Fruit fly (Drosophila melanogaster) whole organism, embryonic: Measurements from ENCODE around the gene Prim1.

Experiments used
- Antp ChIP-seq: fragments of 200-800 bp; sonication (Bioruptor generic); optimal IDR thresholded peaks from 3 replicates; lab custom pipeline; 2016; ENCODE audit warnings: missing biosample characterization, missing genetic modification characterization
- B-H1 ChIP-seq: fragments of 200-800 bp; sonication (Bioruptor generic); IDR thresholded peaks from 3 replicates; pipeline ENCODE4 v1.3.6; 2022; ENCODE audit warnings: missing biosample characterization, missing genetic modification characterization
- CG10209 ChIP-seq: fragments of 200-800 bp; sonication (Bioruptor generic); optimal IDR thresholded peaks from 3 replicates; lab custom pipeline; 2017; ENCODE audit warnings: missing biosample characterization, mild to moderate bottlenecking, missing genetic modification characterization, missing genetic modification reagents
- CG10543 ChIP-seq: fragments of 200-800 bp; sonication (Bioruptor generic); optimal IDR thresholded peaks from 3 replicates; lab custom pipeline; 2017; ENCODE audit warnings: missing biosample characterization, mild to moderate bottlenecking, missing genetic modification characterization, moderate library complexity
- CG11560 ChIP-seq: fragments of 200-800 bp; sonication (Bioruptor generic); IDR thresholded peaks from 3 replicates; pipeline ENCODE4 v1.3.6; 2022; ENCODE audit warnings: missing biosample characterization, missing genetic modification characterization
- CG13296 ChIP-seq: fragments of 200-800 bp; sonication (Bioruptor generic); optimal IDR thresholded peaks from 3 replicates; lab custom pipeline; 2018; ENCODE audit warnings: missing biosample characterization, mild to moderate bottlenecking, missing genetic modification characterization
- CG15073 ChIP-seq: fragments of 200-800 bp; sonication (Bioruptor generic); optimal IDR thresholded peaks from 2 replicates; lab custom pipeline; 2016; ENCODE audit warnings: missing biosample characterization, missing genetic modification characterization
- CG1602 ChIP-seq: fragments of 200-800 bp; sonication (Bioruptor generic); optimal IDR thresholded peaks from 3 replicates; lab custom pipeline; 2016; ENCODE audit warnings: missing biosample characterization, missing genetic modification characterization
- CG30403 ChIP-seq: fragments of 200-800 bp; sonication (Bioruptor generic); optimal IDR thresholded peaks from 3 replicates; lab custom pipeline; 2016; ENCODE audit warnings: missing biosample characterization, missing genetic modification characterization
- CG3163 ChIP-seq: fragments of 200-800 bp; sonication (Bioruptor generic); optimal IDR thresholded peaks from 3 replicates; lab custom pipeline; 2016; ENCODE audit warnings: missing biosample characterization, missing genetic modification characterization
- CG32532 ChIP-seq: fragments of 200-800 bp; sonication (Bioruptor generic); IDR thresholded peaks from 2 replicates; pipeline ENCODE4 v1.3.6; 2022; ENCODE audit warnings: missing biosample characterization, missing genetic modification characterization
- CG4360 ChIP-seq: fragments of 200-800 bp; sonication (Bioruptor generic); IDR thresholded peaks from 2 replicates; pipeline ENCODE4 v1.3.6; 2022; ENCODE audit warnings: missing biosample characterization, missing genetic modification characterization
- CG4424 ChIP-seq: fragments of 200-800 bp; sonication (Bioruptor generic); optimal IDR thresholded peaks from 3 replicates; lab custom pipeline; 2016; ENCODE audit warnings: missing biosample characterization, missing genetic modification characterization
- CG6175 ChIP-seq: fragments of 200-800 bp; sonication (Bioruptor generic); IDR thresholded peaks from 3 replicates; pipeline ENCODE4 v1.3.6; 2022; ENCODE audit warnings: missing biosample characterization, missing genetic modification characterization
- CG6254 ChIP-seq: fragments of 200-800 bp; sonication (Bioruptor generic); optimal IDR thresholded peaks from 3 replicates; lab custom pipeline; 2017; ENCODE audit warnings: mild to moderate bottlenecking, missing biosample characterization, missing genetic modification reagents, missing genetic modification characterization
- CG6683 ChIP-seq: fragments of 200-800 bp; sonication (Bioruptor generic); optimal IDR thresholded peaks from 2 replicates; lab custom pipeline; 2017; ENCODE audit warnings: missing biosample characterization, mild to moderate bottlenecking, missing genetic modification characterization, missing genetic modification reagents
- CG7271 ChIP-seq: fragments of 200-800 bp; sonication (Bioruptor generic); optimal IDR thresholded peaks from 2 replicates; lab custom pipeline; 2018; ENCODE audit warnings: missing biosample characterization, mild to moderate bottlenecking, missing genetic modification characterization, moderate library complexity
- CG9932 ChIP-seq: fragments of 200-800 bp; sonication (Bioruptor generic); IDR thresholded peaks from 2 replicates; pipeline ENCODE4 v1.3.6; 2022; ENCODE audit warnings: missing biosample characterization, missing genetic modification characterization
- Dip3 ChIP-seq: fragments of 200-800 bp; sonication (Bioruptor generic); optimal IDR thresholded peaks from 3 replicates; lab custom pipeline; 2016; ENCODE audit warnings: missing biosample characterization, missing genetic modification characterization
- Eip74EF ChIP-seq, 2 experiments: fragments of 200-800 bp in 1 of 2; fragments of >200 bp in 1 of 2; sonication (Bioruptor generic) in 1 of 2; optimal IDR thresholded peaks; 2 replicates each; lab custom pipeline; 2017 to 2019; ENCODE audit warnings: missing biosample characterization in 2 of 2, missing genetic modification characterization in 2 of 2, mild to moderate bottlenecking in 1 of 2, moderate library complexity in 1 of 2
- Ets97D ChIP-seq: fragments of 200-800 bp; sonication (Bioruptor generic); optimal IDR thresholded peaks from 3 replicates; lab custom pipeline; 2016; ENCODE audit warnings: missing biosample characterization, missing genetic modification characterization
- HLH3B ChIP-seq: fragments of 200-800 bp; sonication (Bioruptor generic); IDR thresholded peaks from 2 replicates; pipeline ENCODE4 v1.3.6; 2022; ENCODE audit warnings: missing biosample characterization, missing genetic modification characterization
- HLH54F ChIP-seq: fragments of 200-800 bp; sonication (Bioruptor generic); optimal IDR thresholded peaks from 3 replicates; lab custom pipeline; 2016; ENCODE audit warnings: missing biosample characterization, missing genetic modification characterization
- Hmr ChIP-seq: fragments of 200-800 bp; sonication (Bioruptor generic); optimal IDR thresholded peaks from 3 replicates; lab custom pipeline; 2017; ENCODE audit warnings: mild to moderate bottlenecking, missing biosample characterization, missing genetic modification reagents, missing genetic modification characterization
- Kr ChIP-seq: fragments of 200-800 bp; sonication (Bioruptor generic); optimal IDR thresholded peaks from 2 replicates; lab custom pipeline; 2017; ENCODE audit warnings: missing biosample characterization, mild to moderate bottlenecking, missing genetic modification characterization
- Nf-YB ChIP-seq: fragments of 200-800 bp; sonication (Bioruptor generic); optimal IDR thresholded peaks from 3 replicates; lab custom pipeline; 2019; ENCODE audit warnings: missing biosample characterization, mild to moderate bottlenecking, missing genetic modification characterization, moderate library complexity
- PHDP ChIP-seq: fragments of 200-800 bp; sonication (Bioruptor generic); optimal IDR thresholded peaks from 3 replicates; lab custom pipeline; 2018; ENCODE audit warnings: missing biosample characterization, mild to moderate bottlenecking, missing genetic modification characterization, moderate library complexity
- Poxn ChIP-seq: fragments of 200-800 bp; sonication (Bioruptor generic); IDR thresholded peaks from 2 replicates; pipeline ENCODE4 v1.3.6; 2022; ENCODE audit warnings: missing biosample characterization, missing genetic modification characterization
- Rx ChIP-seq: fragments of 200-800 bp; sonication (Bioruptor generic); IDR thresholded peaks from 2 replicates; pipeline ENCODE4 v1.3.6; 2022; ENCODE audit warnings: missing biosample characterization, missing genetic modification characterization
- Scr ChIP-seq: fragments of 200-800 bp; sonication (Bioruptor generic); IDR thresholded peaks from 2 replicates; pipeline ENCODE4 v1.3.6; 2022; ENCODE audit warnings: missing biosample characterization, missing genetic modification characterization; ENCODE audit not compliant: partially characterized antibody
- Ssrp ChIP-seq: fragments of 200-800 bp; sonication (Bioruptor generic); optimal IDR thresholded peaks from 2 replicates; lab custom pipeline; 2018; ENCODE audit warnings: missing biosample characterization, mild to moderate bottlenecking, missing genetic modification characterization, moderate library complexity
- Xrp1 ChIP-seq: fragments of 200-800 bp; sonication (Bioruptor generic); IDR thresholded peaks from 2 replicates; pipeline ENCODE4 v1.3.6; 2022; ENCODE audit warnings: missing biosample characterization, missing genetic modification characterization
- ato ChIP-seq: fragments of 200-800 bp; sonication (Bioruptor generic); IDR thresholded peaks from 2 replicates; pipeline ENCODE4 v1.3.6; 2022; ENCODE audit warnings: missing biosample characterization, missing genetic modification characterization; ENCODE audit not compliant: partially characterized antibody
- bbx ChIP-seq: fragments of 200-800 bp; sonication (Bioruptor generic); IDR thresholded peaks from 2 replicates; pipeline ENCODE4 v1.3.6; 2022; ENCODE audit warnings: missing biosample characterization, missing genetic modification characterization; ENCODE audit not compliant: partially characterized antibody
- fd3F ChIP-seq: fragments of 200-800 bp; sonication (Bioruptor generic); optimal IDR thresholded peaks from 2 replicates; lab custom pipeline; 2018; ENCODE audit warnings: missing biosample characterization, mild to moderate bottlenecking, missing genetic modification characterization, moderate library complexity
- gro ChIP-seq: fragments of 200-800 bp; sonication (Bioruptor generic); optimal IDR thresholded peaks from 2 replicates; lab custom pipeline; 2016; ENCODE audit warnings: missing biosample characterization, missing genetic modification characterization
- ham ChIP-seq: fragments of 200-800 bp; sonication (Bioruptor generic); IDR thresholded peaks from 2 replicates; pipeline ENCODE4 v1.3.6; 2022; ENCODE audit warnings: missing biosample characterization, missing genetic modification characterization
- lov ChIP-seq, 2 experiments: fragments of 200-800 bp in 1 of 2; fragments of >200 bp in 1 of 2; sonication (Bioruptor generic) in 1 of 2; IDR thresholded peaks in 1 of 2; optimal IDR thresholded peaks in 1 of 2; 2 replicates in 1 of 2; 3 replicates in 1 of 2; pipeline versions ENCODE4 v1.3.6 to Lab custom; 2017 to 2022; ENCODE audit warnings: missing biosample characterization in 1 of 2, missing genetic modification characterization in 1 of 2
- luna ChIP-seq: fragments of 200-800 bp; sonication (Bioruptor generic); optimal IDR thresholded peaks from 2 replicates; lab custom pipeline; 2016; ENCODE audit warnings: missing biosample characterization, missing genetic modification characterization
- otp ChIP-seq: fragments of 200-800 bp; sonication (Bioruptor generic); IDR thresholded peaks from 3 replicates; pipeline ENCODE4, ENCODE4 v1.3.6; 2022; ENCODE audit warnings: missing biosample characterization, missing genetic modification characterization
- phol ChIP-seq: fragments of 200-800 bp; sonication (Bioruptor generic); optimal IDR thresholded peaks from 3 replicates; lab custom pipeline; 2018; ENCODE audit warnings: missing biosample characterization, mild to moderate bottlenecking, missing genetic modification characterization, moderate library complexity
- ro ChIP-seq: fragments of 200-800 bp; sonication (Bioruptor generic); IDR thresholded peaks from 2 replicates; pipeline ENCODE4 v1.3.6; 2022; ENCODE audit warnings: missing biosample characterization, missing genetic modification characterization
- schlank ChIP-seq: fragments of 200-800 bp; sonication (Bioruptor generic); optimal IDR thresholded peaks from 2 replicates; lab custom pipeline; 2018; ENCODE audit warnings: missing biosample characterization, mild to moderate bottlenecking, missing genetic modification characterization
- slp2 ChIP-seq: fragments of 200-800 bp; sonication (Bioruptor generic); optimal IDR thresholded peaks from 2 replicates; lab custom pipeline; 2016; ENCODE audit warnings: missing biosample characterization, missing genetic modification characterization
- sna ChIP-seq: fragments of 200-800 bp; sonication (Bioruptor generic); IDR thresholded peaks from 2 replicates; pipeline ENCODE4 v1.3.6; 2022; ENCODE audit warnings: missing biosample characterization, missing genetic modification characterization; ENCODE audit not compliant: partially characterized antibody
- sqz ChIP-seq: fragments of 200-800 bp; sonication (Bioruptor generic); optimal IDR thresholded peaks from 3 replicates; lab custom pipeline; 2018; ENCODE audit warnings: missing biosample characterization, mild to moderate bottlenecking, missing genetic modification characterization
- zen ChIP-seq: fragments of 200-800 bp; sonication (Bioruptor generic); optimal IDR thresholded peaks from 3 replicates; lab custom pipeline; 2018; ENCODE audit warnings: missing biosample characterization, mild to moderate bottlenecking, missing genetic modification characterization, moderate library complexity

The Prim1 gene

dm6 chr3L:8346100-8346980 is 6.2 kb downstream of the Prim1 start, which contains the start of the genes CG7182 and GAPcenA (continued):
- TF ChIP-seq CG7271 (tag; lab: Kevin White, UChicago) = peak; percentile 39
- TF ChIP-seq HLH54F = peak; percentile 36
- peak; percentile 35 for TF ChIP-seq schlank (tag; lab: Kevin White, UChicago)
- peak; percentile 78 for TF ChIP-seq Hmr (GFP tag; lab: Kevin White, UChicago)
- TF ChIP-seq CG15073 (GFP tag; lab: Kevin White, UChicago) = no peak
- TF ChIP-seq CG11560 (tag; lab: Robert Waterston, UW) = peak; percentile 97
- TF ChIP-seq sqz = peak; percentile 76
- TF ChIP-seq Antp = peak; percentile 16
- no peak for TF ChIP-seq ham (GFP tag; lab: Robert Waterston, UW)
- peak; percentile 80 for TF ChIP-seq CG30403
- TF ChIP-seq CG6683 (GFP tag; lab: Kevin White, UChicago) = peak; percentile 47
- TF ChIP-seq CG6175 (GFP tag; lab: Robert Waterston, UW) = no peak
- no peak for TF ChIP-seq gro (GFP tag; lab: Kevin White, UChicago)
- no peak for TF ChIP-seq ro (GFP tag; lab: Robert Waterston, UW)
- peak; percentile 40 for TF ChIP-seq sna (GFP tag; lab: Robert Waterston, UW)
- TF ChIP-seq fd3F (GFP tag; lab: Kevin White, UChicago) = peak; percentile 68
- no peak for TF ChIP-seq lov (optimal IDR thresholded peaks at IDR 0.05; lab: Kevin White, UChicago)
- TF ChIP-seq lov (GFP tag; IDR thresholded peaks at IDR 0.05; lab: Robert Waterston, UW) = no peak
- peak; percentile 39 for TF ChIP-seq Ets97D (GFP tag; lab: Kevin White, UChicago)
- TF ChIP-seq CG32532 (GFP tag; lab: Robert Waterston, UW) = peak; percentile 45
- TF ChIP-seq CG6254 (GFP tag; lab: Kevin White, UChicago) = no peak
- peak; percentile 38; the same call in 1 of the 2 replicates for TF ChIP-seq bbx (GFP tag; lab: Robert Waterston, UW)
- TF ChIP-seq CG3163 (GFP tag; lab: Kevin White, UChicago) = no peak
- TF ChIP-seq luna (GFP tag; lab: Kevin White, UChicago) = peak; percentile 15
- peak; percentile 0 for TF ChIP-seq slp2 (GFP tag; lab: Kevin White, UChicago)
- TF ChIP-seq CG4360 (GFP tag; lab: Robert Waterston, UW) = no peak
- peak; percentile 74 for TF ChIP-seq PHDP (tag; lab: Kevin White, UChicago)
- peak; percentile 57 for TF ChIP-seq Nf-YB (GFP tag; lab: Kevin White, UChicago)
- TF ChIP-seq Eip74EF (GFP tag; optimal IDR thresholded peaks at IDR 0.05; lab: Kevin White, UChicago) = peak in 1 of 2 experiments; percentile 38
- peak; percentile 69 for TF ChIP-seq CG4424 (GFP tag; lab: Kevin White, UChicago)
- TF ChIP-seq CG10543 (GFP tag; lab: Kevin White, UChicago) = peak; percentile 75
- TF ChIP-seq Ssrp = peak; percentile 52
- TF ChIP-seq Xrp1 (GFP tag; lab: Robert Waterston, UW) = peak; percentile 56; the same call in 1 of the 2 replicates
- peak; percentile 33; the same call in 1 of the 2 replicates for TF ChIP-seq ato (GFP tag; lab: Robert Waterston, UW)
- TF ChIP-seq B-H1 (GFP tag; lab: Robert Waterston, UW) = no peak
- TF ChIP-seq phol = peak; percentile 77
- peak; percentile 5 for TF ChIP-seq Dip3
- TF ChIP-seq Kr (GFP tag; lab: Kevin White, UChicago) = no peak
- TF ChIP-seq CG1602 = peak; percentile 64
- TF ChIP-seq CG13296 = peak; percentile 57
- TF ChIP-seq Scr (GFP tag; lab: Robert Waterston, UW) = peak; percentile 72
- TF ChIP-seq CG9932 (GFP tag; lab: Robert Waterston, UW) = peak; percentile 82
- TF ChIP-seq otp = no peak
- TF ChIP-seq Poxn (GFP tag; lab: Robert Waterston, UW) = no peak
- TF ChIP-seq Rx (GFP tag; lab: Robert Waterston, UW) = 0 out of 2 replicates have a peak, but pooled peaks have one; percentile 14
- peak; percentile 54; the same call in 1 of the 2 replicates for TF ChIP-seq HLH3B (GFP tag; lab: Robert Waterston, UW)
- TF ChIP-seq zen = peak; percentile 56
- TF ChIP-seq CG10209 (GFP tag; lab: Kevin White, UChicago) = peak; percentile 69
